Fruit fly (Drosophila melanogaster) whole organism, embryonic: ENCODE measurements around the gene NELF-B.

ENCODE experiments used
- Antp ChIP-seq: fragments of 200-800 bp; sonication (Bioruptor generic); optimal IDR thresholded peaks from 3 replicates; lab custom pipeline; 2016; ENCODE audit warnings: missing biosample characterization, missing genetic modification characterization
- Bgb ChIP-seq: fragments of 200-800 bp; sonication (Bioruptor generic); IDR thresholded peaks from 2 replicates; pipeline ENCODE4 v1.3.6; 2022; ENCODE audit warnings: missing biosample characterization, missing genetic modification characterization; ENCODE audit not compliant: partially characterized antibody
- CG10267 ChIP-seq: fragments of 200-800 bp; sonication (Bioruptor generic); optimal IDR thresholded peaks from 2 replicates; lab custom pipeline; 2018; ENCODE audit warnings: missing biosample characterization, mild to moderate bottlenecking, missing genetic modification characterization, moderate library complexity
- CG12391 ChIP-seq: fragments of 200-800 bp; sonication (Bioruptor generic); optimal IDR thresholded peaks from 3 replicates; lab custom pipeline; 2018; ENCODE audit warnings: missing biosample characterization, mild to moderate bottlenecking, missing genetic modification characterization, moderate library complexity
- CG13123 ChIP-seq: fragments of 200-800 bp; sonication (Bioruptor generic); optimal IDR thresholded peaks from 2 replicates; lab custom pipeline; 2016; ENCODE audit warnings: missing biosample characterization, missing genetic modification characterization
- CG17802 ChIP-seq: fragments of 200-800 bp; sonication (Bioruptor generic); optimal IDR thresholded peaks from 2 replicates; lab custom pipeline; 2018; ENCODE audit warnings: missing biosample characterization, mild to moderate bottlenecking, missing genetic modification characterization, moderate library complexity
- CG17912 ChIP-seq: fragments of 200-800 bp; sonication (Bioruptor generic); optimal IDR thresholded peaks from 2 replicates; lab custom pipeline; 2018; ENCODE audit warnings: missing biosample characterization, mild to moderate bottlenecking, missing genetic modification characterization
- CG18011 ChIP-seq: fragments of 200-800 bp; sonication (Bioruptor generic); optimal IDR thresholded peaks from 2 replicates; lab custom pipeline; 2017; ENCODE audit warnings: missing biosample characterization, missing genetic modification characterization, mild to moderate bottlenecking, moderate library complexity, missing genotype
- CG18599 ChIP-seq: fragments of 200-800 bp; sonication (Bioruptor generic); optimal IDR thresholded peaks from 3 replicates; lab custom pipeline; 2017; ENCODE audit warnings: missing biosample characterization, missing genetic modification characterization, mild to moderate bottlenecking, moderate library complexity, missing genetic modification reagents
- CG2120 ChIP-seq: fragments of 200-800 bp; sonication (Bioruptor generic); optimal IDR thresholded peaks from 3 replicates; lab custom pipeline; 2016; ENCODE audit warnings: missing biosample characterization, missing genetic modification characterization
- CG3065 ChIP-seq: fragments of 200-800 bp; sonication (Bioruptor generic); optimal IDR thresholded peaks from 2 replicates; lab custom pipeline; 2016; ENCODE audit warnings: missing biosample characterization, missing genetic modification characterization
- CG34224 ChIP-seq: fragments of 200-800 bp; sonication (Bioruptor generic); IDR thresholded peaks from 3 replicates; pipeline ENCODE4 v1.3.6; 2022; ENCODE audit warnings: missing biosample characterization, missing genetic modification characterization; ENCODE audit not compliant: partially characterized antibody
- CG4404 ChIP-seq: fragments of 200-800 bp; sonication (Bioruptor generic); IDR thresholded peaks from 2 replicates; pipeline ENCODE4 v1.3.6; 2022; ENCODE audit warnings: missing biosample characterization, missing genetic modification characterization
- CG6272 ChIP-seq: fragments of 200-800 bp; sonication (Bioruptor generic); IDR thresholded peaks from 2 replicates; pipeline ENCODE4 v1.3.6; 2022; ENCODE audit warnings: missing biosample characterization, missing genetic modification characterization
- CG6683 ChIP-seq: fragments of 200-800 bp; sonication (Bioruptor generic); optimal IDR thresholded peaks from 2 replicates; lab custom pipeline; 2017; ENCODE audit warnings: missing biosample characterization, mild to moderate bottlenecking, missing genetic modification characterization, missing genetic modification reagents
- CG9215 ChIP-seq: fragments of 200-800 bp; sonication (Bioruptor generic); IDR thresholded peaks from 2 replicates; pipeline ENCODE4 v1.3.6; 2022; ENCODE audit warnings: missing biosample characterization, missing genetic modification characterization
- Ets65A ChIP-seq: fragments of 200-800 bp; sonication (Bioruptor generic); peaks from one replicate; lab custom pipeline; 2016; ENCODE audit warnings: missing biosample characterization, missing genetic modification characterization
- Fer2 ChIP-seq: fragments of 200-800 bp; sonication (Bioruptor generic); optimal IDR thresholded peaks from 2 replicates; lab custom pipeline; 2018; ENCODE audit warnings: missing biosample characterization, mild to moderate bottlenecking, missing genetic modification characterization, moderate library complexity
- HmgD ChIP-seq: fragments of 200-800 bp; sonication (Bioruptor generic); optimal IDR thresholded peaks from 3 replicates; lab custom pipeline; 2016; ENCODE audit warnings: missing biosample characterization, missing genetic modification characterization
- Hr3 ChIP-seq: fragments of 200-800 bp; sonication (Bioruptor generic); optimal IDR thresholded peaks from 3 replicates; lab custom pipeline; 2016; ENCODE audit warnings: missing biosample characterization, missing genetic modification characterization
- Hsf ChIP-seq: fragments of 200-800 bp; sonication (Bioruptor generic); optimal IDR thresholded peaks from 3 replicates; lab custom pipeline; 2016; ENCODE audit warnings: missing biosample characterization, missing genetic modification characterization
- Kr ChIP-seq: fragments of 200-800 bp; sonication (Bioruptor generic); optimal IDR thresholded peaks from 2 replicates; lab custom pipeline; 2017; ENCODE audit warnings: missing biosample characterization, mild to moderate bottlenecking, missing genetic modification characterization
- Mes4 ChIP-seq: fragments of 200-800 bp; sonication (Bioruptor generic); optimal IDR thresholded peaks from 2 replicates; lab custom pipeline; 2016; ENCODE audit warnings: missing biosample characterization, missing genetic modification characterization
- Neu2 ChIP-seq: fragments of 200-800 bp; sonication (Bioruptor generic); optimal IDR thresholded peaks from 3 replicates; lab custom pipeline; 2016; ENCODE audit warnings: missing biosample characterization, missing genetic modification characterization, borderline replicate concordance
- Nf-YC ChIP-seq: fragments of 200-800 bp; optimal IDR thresholded peaks from 3 replicates; lab custom pipeline; 2019; ENCODE audit warnings: missing biosample characterization, mild to moderate bottlenecking, missing genetic modification characterization, moderate library complexity
- Oaz ChIP-seq: fragments of 200-800 bp; sonication (Bioruptor generic); IDR thresholded peaks from 2 replicates; pipeline ENCODE4 v1.3.6; 2022; ENCODE audit warnings: missing biosample characterization, missing genetic modification characterization
- Spps ChIP-seq: fragments of 200-800 bp; sonication (Bioruptor generic); optimal IDR thresholded peaks from 2 replicates; lab custom pipeline; 2018; ENCODE audit warnings: missing biosample characterization, mild to moderate bottlenecking, missing genetic modification characterization
- Tbp ChIP-seq: fragments of >200 bp; optimal IDR thresholded peaks from 2 replicates; lab custom pipeline; 2018; ENCODE audit warnings: missing biosample characterization, missing genetic modification characterization
- al ChIP-seq: fragments of 200-800 bp; sonication (Bioruptor generic); IDR thresholded peaks from 2 replicates; pipeline ENCODE4 v1.3.6; 2022; ENCODE audit warnings: missing biosample characterization, missing genetic modification characterization
- ash1 ChIP-seq: fragments of 200-800 bp; sonication (Bioruptor generic); optimal IDR thresholded peaks from 2 replicates; lab custom pipeline; 2018; ENCODE audit warnings: missing biosample characterization, mild to moderate bottlenecking, missing genetic modification characterization
- caup ChIP-seq: fragments of 200-800 bp; sonication (Bioruptor generic); optimal IDR thresholded peaks from 3 replicates; lab custom pipeline; 2017; ENCODE audit warnings: missing biosample characterization, mild to moderate bottlenecking, missing genetic modification characterization, moderate library complexity; ENCODE audit not compliant: severe bottlenecking
- crol ChIP-seq: fragments of 200-800 bp; sonication (Bioruptor generic); IDR thresholded peaks from 2 replicates; pipeline ENCODE4 v1.3.6; 2022; ENCODE audit warnings: missing biosample characterization, missing genetic modification characterization
- dmrt11E ChIP-seq: fragments of 200-800 bp; sonication (Bioruptor generic); optimal IDR thresholded peaks from 3 replicates; lab custom pipeline; 2018; ENCODE audit warnings: missing biosample characterization, mild to moderate bottlenecking, missing genetic modification characterization, moderate library complexity
- kah ChIP-seq: fragments of 200-800 bp; sonication (Bioruptor generic); optimal IDR thresholded peaks from 2 replicates; lab custom pipeline; 2018; ENCODE audit warnings: missing biosample characterization, mild to moderate bottlenecking, missing genetic modification characterization
- knrl ChIP-seq: fragments of 200-800 bp; sonication (Bioruptor generic); IDR thresholded peaks from 3 replicates; pipeline ENCODE4 v1.3.6; 2022; ENCODE audit warnings: missing biosample characterization, missing genetic modification characterization; ENCODE audit not compliant: partially characterized antibody
- maf-S ChIP-seq: fragments of 200-800 bp; sonication (Bioruptor generic); optimal IDR thresholded peaks from 2 replicates; lab custom pipeline; 2016; ENCODE audit warnings: missing biosample characterization, missing genetic modification characterization
- oc ChIP-seq: fragments of 200-800 bp; sonication (Bioruptor generic); optimal IDR thresholded peaks from 2 replicates; lab custom pipeline; 2018; ENCODE audit warnings: missing biosample characterization, mild to moderate bottlenecking, missing genetic modification characterization, moderate library complexity
- peb ChIP-seq: fragments of 200-800 bp; sonication (Bioruptor generic); IDR thresholded peaks from 2 replicates; pipeline ENCODE4 v1.3.6; 2022; ENCODE audit warnings: missing biosample characterization, missing genetic modification characterization
- pfk ChIP-seq: fragments of 200-800 bp; sonication (Bioruptor generic); optimal IDR thresholded peaks from 2 replicates; lab custom pipeline; 2018; ENCODE audit warnings: missing biosample characterization, mild to moderate bottlenecking, missing genetic modification characterization, moderate library complexity
- pnt ChIP-seq: fragments of 200-800 bp; sonication (Bioruptor generic); optimal IDR thresholded peaks from 3 replicates; lab custom pipeline; 2016; ENCODE audit warnings: missing biosample characterization, missing genetic modification characterization
- sc ChIP-seq, 3 experiments: fragments of >200 bp in 2 of 3; fragments of 200-800 bp in 1 of 3; sonication (Bioruptor generic) in 1 of 3; optimal IDR thresholded peaks; 2 replicates in 2 of 3; 3 replicates in 1 of 3; lab custom pipeline; 2017; ENCODE audit warnings: mild to moderate bottlenecking in 1 of 3, missing biosample characterization in 1 of 3, missing genetic modification characterization in 1 of 3, missing genetic modification reagents in 1 of 3
- scrt ChIP-seq: fragments of 200-800 bp; sonication (Bioruptor generic); optimal IDR thresholded peaks from 2 replicates; lab custom pipeline; 2018; ENCODE audit warnings: missing biosample characterization, mild to moderate bottlenecking, missing genetic modification characterization, moderate library complexity
- sim ChIP-seq: fragments of 200-800 bp; sonication (Bioruptor generic); IDR thresholded peaks from 2 replicates; pipeline ENCODE4 v1.3.6; 2022; ENCODE audit warnings: missing biosample characterization, missing genetic modification characterization
- stwl ChIP-seq: fragments of 200-800 bp; sonication (Bioruptor generic); optimal IDR thresholded peaks from 3 replicates; lab custom pipeline; 2018; ENCODE audit warnings: missing biosample characterization, mild to moderate bottlenecking, missing genetic modification characterization, moderate library complexity
- tgo ChIP-seq: fragments of 200-800 bp; sonication (Bioruptor generic); IDR thresholded peaks from 3 replicates; pipeline ENCODE4 v1.3.6; 2022; ENCODE audit warnings: missing biosample characterization, missing genetic modification characterization
- tll ChIP-seq, 2 experiments: fragments of 200-800 bp in 1 of 2; fragments of >200 bp in 1 of 2; sonication (Bioruptor generic) in 1 of 2; optimal IDR thresholded peaks; 2 replicates each; lab custom pipeline; 2017 to 2019; ENCODE audit warnings: missing biosample characterization in 2 of 2, missing genetic modification characterization in 2 of 2, mild to moderate bottlenecking in 1 of 2, moderate library complexity in 1 of 2
- tna ChIP-seq: fragments of 200-800 bp; sonication (Bioruptor generic); IDR thresholded peaks from 2 replicates; pipeline ENCODE4 v1.3.6; 2022; ENCODE audit warnings: missing biosample characterization, missing genetic modification characterization; ENCODE audit not compliant: partially characterized antibody

NELF-B gene

dm6 chrX:7696711-7697654, 31.2 kb downstream of the NELF-B start (continued):
- no peak for TF ChIP-seq CG17802
- peak; percentile 74 for TF ChIP-seq CG6272
- TF ChIP-seq CG9215 = peak; percentile 90
- peak; percentile 95 for TF ChIP-seq caup (GFP tag; lab: Kevin White, UChicago)
- peak; percentile 77 for TF ChIP-seq CG10267 (tag; lab: Kevin White, UChicago)
- TF ChIP-seq Nf-YC = peak; percentile 89
- TF ChIP-seq scrt (GFP tag; lab: Kevin White, UChicago) = peak; percentile 92
- TF ChIP-seq knrl (GFP tag; lab: Robert Waterston, UW) = no peak
- TF ChIP-seq Ets65A = peak; percentile 95
- peak; percentile 20 for TF ChIP-seq HmgD (GFP tag; lab: Kevin White, UChicago)
- peak; percentile 55; the same call in 1 of the 2 replicates for TF ChIP-seq sim (GFP tag; lab: Robert Waterston, UW)
- peak; percentile 98 for TF ChIP-seq CG18599 (GFP tag; lab: Kevin White, UChicago)
- peak; percentile 91 for TF ChIP-seq al
- peak; percentile 88 for TF ChIP-seq CG6683 (GFP tag; lab: Kevin White, UChicago)
- no peak for TF ChIP-seq Bgb
- peak; percentile 38 for TF ChIP-seq ash1 (GFP tag; lab: Kevin White, UChicago)
- TF ChIP-seq Tbp (GFP tag; lab: Kevin White, UChicago) = no peak
- peak; percentile 67 for TF ChIP-seq CG4404 (GFP tag; lab: Robert Waterston, UW)
- peak; percentile 98 for TF ChIP-seq CG2120 (GFP tag; lab: Kevin White, UChicago)
- no peak for TF ChIP-seq sc (optimal IDR thresholded peaks at IDR 0.05; lab: Kevin White, UChicago)
- TF ChIP-seq sc (GFP tag; optimal IDR thresholded peaks at IDR 0.05; lab: Kevin White, UChicago) = peak; percentile 23
- TF ChIP-seq peb (GFP tag; lab: Robert Waterston, UW) = peak; percentile 46; the same call in 1 of the 2 replicates
- peak; percentile 60 for TF ChIP-seq CG3065 (GFP tag; lab: Kevin White, UChicago)
- TF ChIP-seq CG34224 (GFP tag; lab: Robert Waterston, UW) = no peak
- no peak for TF ChIP-seq stwl (tag; lab: Kevin White, UChicago)
- TF ChIP-seq Hsf = peak; percentile 88
- peak; percentile 88 for TF ChIP-seq CG12391 (tag; lab: Kevin White, UChicago)
- no peak for TF ChIP-seq Kr (GFP tag; lab: Kevin White, UChicago)
- TF ChIP-seq Oaz (GFP tag; lab: Robert Waterston, UW) = peak; percentile 69
- peak; percentile 65 for TF ChIP-seq oc
- peak; percentile 92 for TF ChIP-seq tgo (GFP tag; lab: Robert Waterston, UW)
- TF ChIP-seq Fer2 (tag; lab: Kevin White, UChicago) = peak; percentile 91
- peak; percentile 77 for TF ChIP-seq maf-S (GFP tag; lab: Kevin White, UChicago)
- TF ChIP-seq tna (GFP tag; lab: Robert Waterston, UW) = no peak
- TF ChIP-seq Spps (tag; lab: Kevin White, UChicago) = no peak
- TF ChIP-seq dmrt11E (tag; lab: Kevin White, UChicago) = no peak
- TF ChIP-seq CG17912 (GFP tag; lab: Kevin White, UChicago) = peak; percentile 60
- TF ChIP-seq Antp (GFP tag; lab: Kevin White, UChicago) = peak; percentile 79
- TF ChIP-seq Mes4 (GFP tag; lab: Kevin White, UChicago) = peak; percentile 63
- peak; percentile 36 for TF ChIP-seq CG13123 (GFP tag; lab: Kevin White, UChicago)
- TF ChIP-seq Neu2 = no peak
- TF ChIP-seq tll (GFP tag; optimal IDR thresholded peaks at IDR 0.05; lab: Kevin White, UChicago) = no peak
- TF ChIP-seq crol (GFP tag; lab: Robert Waterston, UW) = peak; percentile 62
- peak; percentile 71 for TF ChIP-seq kah (GFP tag; lab: Kevin White, UChicago)
- peak; percentile 68 for TF ChIP-seq pnt (GFP tag; lab: Kevin White, UChicago)
- TF ChIP-seq CG18011 = peak; percentile 72
- peak; percentile 23 for TF ChIP-seq pfk (GFP tag; lab: Kevin White, UChicago)
- peak; percentile 77 for TF ChIP-seq Hr3 (GFP tag; lab: Kevin White, UChicago)
